Worm (Caenorhabditis elegans) whole organism, young adult: ENCODE measurements around the gene pcp-3.

Source experiments
- B0261.1 ChIP-seq: sonication (generic microtip); optimal IDR thresholded peaks from 2 replicates; lab custom pipeline; 2016; ENCODE audit warnings: mild to moderate bottlenecking, missing genetic modification characterization, moderate library complexity, missing compliant biosample characterization
- D2030.7 ChIP-seq: fragments of 200-800 bp; sonication (Bioruptor generic); IDR thresholded peaks from 2 replicates; pipeline ENCODE4 v1.3.6; 2022; ENCODE audit warnings: missing genetic modification reagents, missing genetic modification characterization, missing compliant biosample characterization
- F23B12.7 ChIP-seq: sonication (generic microtip); optimal IDR thresholded peaks from 2 replicates; lab custom pipeline; 2017; ENCODE audit warnings: missing genetic modification characterization, mild to moderate bottlenecking, missing compliant biosample characterization, antibody characterized with exemption, moderate library complexity; ENCODE audit not compliant: insufficient read depth
- F37B4.10 ChIP-seq: fragments of 200-800 bp; sonication (Bioruptor generic); IDR thresholded peaks from 2 replicates; pipeline ENCODE4 v1.3.6; 2022; ENCODE audit warnings: missing genetic modification characterization, missing compliant biosample characterization
- F39B2.1 ChIP-seq: fragments of 200-800 bp; sonication (Bioruptor generic); IDR thresholded peaks from 2 replicates; pipeline ENCODE4 v1.3.6; 2022; ENCODE audit warnings: missing genetic modification reagents, missing genetic modification characterization, missing compliant biosample characterization
- F49E8.2 ChIP-seq: sonication (generic microtip); optimal IDR thresholded peaks from 3 replicates; lab custom pipeline; 2017; ENCODE audit warnings: missing genetic modification characterization, mild to moderate bottlenecking, missing compliant biosample characterization, antibody characterized with exemption, moderate library complexity; ENCODE audit not compliant: insufficient read depth
- F55B11.4 ChIP-seq: sonication (generic microtip); optimal IDR thresholded peaks from 2 replicates; lab custom pipeline; 2016; ENCODE audit warnings: missing compliant biosample characterization, missing genetic modification characterization, borderline replicate concordance; ENCODE audit not compliant: insufficient read depth
- F57A8.1 ChIP-seq: fragments of 200-800 bp; sonication (Bioruptor generic); optimal IDR thresholded peaks from 2 replicates; lab custom pipeline; 2018; ENCODE audit warnings: mild to moderate bottlenecking, missing genetic modification characterization, moderate library complexity, missing compliant biosample characterization
- Y53G8AR.9 ChIP-seq: fragments of 200-800 bp; sonication (Bioruptor generic); conservative IDR thresholded peaks from 2 replicates; pipeline ENCODE4 v1.3.6; 2022; ENCODE audit warnings: missing genetic modification reagents, missing genetic modification characterization, missing compliant biosample characterization
- Y56A3A.18 ChIP-seq: fragments of 200-800 bp; sonication (Bioruptor generic); IDR thresholded peaks from 2 replicates; pipeline ENCODE4 v1.3.6; 2022; ENCODE audit warnings: missing genetic modification reagents, missing genetic modification characterization, missing compliant biosample characterization
- Y79H2A.3 ChIP-seq: fragments of 200-800 bp; sonication (Bioruptor generic); conservative IDR thresholded peaks from 2 replicates; pipeline ENCODE4 v1.3.6; 2022; ENCODE audit warnings: missing genetic modification reagents, missing genetic modification characterization, missing compliant biosample characterization
- Y95B8A.8 ChIP-seq: fragments of 200-800 bp; sonication (Bioruptor generic); IDR thresholded peaks from 2 replicates; pipeline ENCODE4 v1.3.6; 2022; ENCODE audit warnings: missing genetic modification reagents, missing genetic modification characterization, missing compliant biosample characterization
- ZK185.1 ChIP-seq: sonication (generic microtip); optimal IDR thresholded peaks from 2 replicates; lab custom pipeline; 2016; ENCODE audit warnings: mild to moderate bottlenecking, missing genetic modification characterization, missing compliant biosample characterization; ENCODE audit not compliant: poor library complexity, severe bottlenecking
- atf-7 ChIP-seq: sonication (generic microtip); optimal IDR thresholded peaks from 2 replicates; lab custom pipeline; 2017; ENCODE audit warnings: mild to moderate bottlenecking, missing genetic modification characterization, missing compliant biosample characterization
- athp-1 ChIP-seq: sonication (generic microtip); optimal IDR thresholded peaks from 2 replicates; lab custom pipeline; 2017; ENCODE audit warnings: mild to moderate bottlenecking, missing genetic modification characterization, missing compliant biosample characterization
- attf-5 ChIP-seq: fragments of 200-800 bp; sonication (Bioruptor generic); optimal IDR thresholded peaks from 2 replicates; lab custom pipeline; 2018; ENCODE audit warnings: mild to moderate bottlenecking, missing genetic modification characterization, missing compliant biosample characterization
- attf-6 ChIP-seq: fragments of 200-800 bp; sonication (Bioruptor generic); IDR thresholded peaks from 2 replicates; pipeline ENCODE4 v1.3.6; 2022; ENCODE audit warnings: missing genetic modification reagents, missing genetic modification characterization, missing compliant biosample characterization
- ccch-3 ChIP-seq: fragments of 200-800 bp; sonication (Bioruptor generic); optimal IDR thresholded peaks from 2 replicates; lab custom pipeline; 2018; ENCODE audit warnings: mild to moderate bottlenecking, missing genetic modification characterization, missing compliant biosample characterization
- cebp-2 ChIP-seq: fragments of 200-800 bp; sonication (Bioruptor generic); IDR thresholded peaks from 2 replicates; pipeline ENCODE4 v1.3.6; 2022; ENCODE audit warnings: missing genetic modification characterization, missing compliant biosample characterization
- ceh-27 ChIP-seq: fragments of 200-800 bp; sonication (Bioruptor generic); optimal IDR thresholded peaks from 2 replicates; lab custom pipeline; 2018; ENCODE audit warnings: mild to moderate bottlenecking, missing genetic modification characterization, moderate library complexity, missing compliant biosample characterization
- chd-7 ChIP-seq: sonication (generic microtip); optimal IDR thresholded peaks from 2 replicates; lab custom pipeline; 2016; ENCODE audit warnings: mild to moderate bottlenecking, missing genetic modification characterization, moderate library complexity, missing compliant biosample characterization
- dox-1 ChIP-seq: fragments of 200-800 bp; sonication (Bioruptor generic); IDR thresholded peaks from 2 replicates; pipeline ENCODE4 v1.3.6; 2022; ENCODE audit warnings: missing genetic modification reagents, missing genetic modification characterization, missing compliant biosample characterization
- egrh-3 ChIP-seq: fragments of 200-800 bp; sonication (Bioruptor generic); IDR thresholded peaks from 2 replicates; pipeline ENCODE4 v1.3.6; 2022; ENCODE audit warnings: missing genetic modification reagents, missing genetic modification characterization, missing compliant biosample characterization
- ets-4 ChIP-seq: fragments of 200-800 bp; sonication (Bioruptor generic); optimal IDR thresholded peaks from 2 replicates; lab custom pipeline; 2018; ENCODE audit warnings: mild to moderate bottlenecking, missing genetic modification characterization, missing compliant biosample characterization
- him-1 ChIP-seq: sonication (generic microtip); optimal IDR thresholded peaks from 2 replicates; lab custom pipeline; 2016; ENCODE audit warnings: missing genotype, missing genetic modification reagents, missing genetic modification characterization, missing compliant biosample characterization
- hlh-26 ChIP-seq: fragments of 200-800 bp; sonication (Bioruptor generic); conservative IDR thresholded peaks from 2 replicates; pipeline ENCODE4 v1.3.6; 2022; ENCODE audit warnings: missing genetic modification reagents, missing genetic modification characterization, missing compliant biosample characterization
- hmg-1.2 ChIP-seq: fragments of 200-800 bp; sonication (Bioruptor generic); IDR thresholded peaks from 2 replicates; pipeline ENCODE4 v1.3.6; 2022; ENCODE audit warnings: missing genetic modification reagents, missing genetic modification characterization, missing compliant biosample characterization
- hsf-1 ChIP-seq: fragments of 200-800 bp; sonication (Bioruptor generic); IDR thresholded peaks from 2 replicates; pipeline ENCODE4 v1.3.6; 2022; ENCODE audit warnings: missing genetic modification reagents, missing genetic modification characterization, missing compliant biosample characterization
- let-607 ChIP-seq, 2 experiments: fragments of 200-800 bp in 1 of 2; sonication (Bioruptor generic) in 1 of 2; sonication (generic microtip) in 1 of 2; optimal IDR thresholded peaks; 2 replicates each; lab custom pipeline; 2016 to 2018; ENCODE audit warnings: mild to moderate bottlenecking in 2 of 2, missing compliant biosample characterization in 2 of 2, missing genetic modification characterization in 2 of 2, moderate library complexity in 2 of 2, missing genotype in 1 of 2
- lin-26 ChIP-seq: fragments of 200-800 bp; sonication (Bioruptor generic); IDR thresholded peaks from 2 replicates; pipeline ENCODE4 v1.3.6; 2022; ENCODE audit warnings: missing genetic modification reagents, missing genetic modification characterization, missing compliant biosample characterization
- lin-35 ChIP-seq, 3 experiments: fragments of 150-350 bp in 2 of 3; sonication (generic microtip) in 1 of 3; optimal IDR thresholded peaks; 2 replicates each; lab custom pipeline; 2014 to 2018; ENCODE audit warnings: missing biosample characterization in 3 of 3, missing genetic modification characterization in 3 of 3, missing genetic modification reagents in 3 of 3
- lin-40 ChIP-seq: sonication (generic microtip); optimal IDR thresholded peaks from 2 replicates; lab custom pipeline; 2016; ENCODE audit warnings: missing genetic modification characterization, mild to moderate bottlenecking, missing compliant biosample characterization, missing genotype, missing genetic modification reagents
- lir-1 ChIP-seq: fragments of 200-800 bp; sonication (Bioruptor generic); conservative IDR thresholded peaks from 2 replicates; pipeline ENCODE4 v1.3.6; 2022; ENCODE audit warnings: missing genetic modification reagents, missing genetic modification characterization, missing compliant biosample characterization
- lsl-1 ChIP-seq: fragments of 200-800 bp; sonication (Bioruptor generic); optimal IDR thresholded peaks from 2 replicates; lab custom pipeline; 2018; ENCODE audit warnings: mild to moderate bottlenecking, missing genetic modification characterization, moderate library complexity, missing compliant biosample characterization
- lsy-27 ChIP-seq: sonication (generic microtip); optimal IDR thresholded peaks from 2 replicates; lab custom pipeline; 2017; ENCODE audit warnings: missing genetic modification characterization, mild to moderate bottlenecking, missing compliant biosample characterization, antibody characterized with exemption, missing genotype, borderline replicate concordance; ENCODE audit not compliant: insufficient read depth
- madf-3 ChIP-seq: fragments of 200-800 bp; sonication (Bioruptor generic); IDR thresholded peaks from 2 replicates; pipeline ENCODE4 v1.3.6; 2022; ENCODE audit warnings: missing genetic modification reagents, missing genetic modification characterization, missing compliant biosample characterization
- mcd-1 ChIP-seq: fragments of 200-800 bp; sonication (Bioruptor generic); IDR thresholded peaks from 2 replicates; pipeline ENCODE4 v1.3.6; 2022; ENCODE audit warnings: missing genetic modification reagents, missing genetic modification characterization, missing compliant biosample characterization
- pbrm-1 ChIP-seq: fragments of 200-800 bp; sonication (Bioruptor generic); IDR thresholded peaks from 2 replicates; pipeline ENCODE4 v1.3.6; 2022; ENCODE audit warnings: missing genetic modification reagents, missing genetic modification characterization, missing compliant biosample characterization
- sea-2 ChIP-seq: fragments of 200-800 bp; sonication (Bioruptor generic); IDR thresholded peaks from 2 replicates; pipeline ENCODE4 v1.3.6; 2022; ENCODE audit warnings: missing genetic modification characterization, missing compliant biosample characterization
- somi-1 ChIP-seq: fragments of 200-800 bp; sonication (Bioruptor generic); optimal IDR thresholded peaks from 2 replicates; lab custom pipeline; 2018; ENCODE audit warnings: mild to moderate bottlenecking, missing genetic modification characterization, missing compliant biosample characterization
- tbp1 ChIP-seq: fragments of 200-800 bp; sonication (Bioruptor generic); optimal IDR thresholded peaks from 2 replicates; lab custom pipeline; 2018; ENCODE audit warnings: mild to moderate bottlenecking, missing genetic modification characterization, missing compliant biosample characterization
- tlf-1 ChIP-seq: fragments of 200-800 bp; sonication (Bioruptor generic); optimal IDR thresholded peaks from 2 replicates; lab custom pipeline; 2018; ENCODE audit warnings: mild to moderate bottlenecking, missing genetic modification characterization, missing compliant biosample characterization
- unc-130 ChIP-seq: sonication (generic microtip); optimal IDR thresholded peaks from 2 replicates; lab custom pipeline; 2016; ENCODE audit warnings: missing genetic modification reagents, missing genetic modification characterization, missing compliant biosample characterization
- unc-62 ChIP-seq: fragments of 150-350 bp; optimal IDR thresholded peaks from 2 replicates; lab custom pipeline; 2014; ENCODE audit warnings: missing biosample characterization, missing genetic modification reagents, missing genetic modification characterization
- xnd-1 ChIP-seq: sonication (generic microtip); optimal IDR thresholded peaks from 2 replicates; lab custom pipeline; 2016; ENCODE audit warnings: missing genotype, missing genetic modification reagents, missing genetic modification characterization, missing compliant biosample characterization
- ztf-25 ChIP-seq: fragments of 200-800 bp; sonication (Bioruptor generic); IDR thresholded peaks from 2 replicates; pipeline ENCODE4 v1.3.6; 2022; ENCODE audit warnings: missing genetic modification reagents, missing genetic modification characterization, missing compliant biosample characterization
- ztf-26 ChIP-seq: sonication (generic microtip); optimal IDR thresholded peaks from 2 replicates; lab custom pipeline; 2017; ENCODE audit warnings: missing genetic modification characterization, missing compliant biosample characterization
- ztf-28 ChIP-seq: fragments of 200-800 bp; sonication (Bioruptor generic); IDR thresholded peaks from 2 replicates; pipeline ENCODE4 v1.3.6; 2022; ENCODE audit warnings: missing genetic modification reagents, missing genetic modification characterization, missing compliant biosample characterization

Gene pcp-3

DNA sequence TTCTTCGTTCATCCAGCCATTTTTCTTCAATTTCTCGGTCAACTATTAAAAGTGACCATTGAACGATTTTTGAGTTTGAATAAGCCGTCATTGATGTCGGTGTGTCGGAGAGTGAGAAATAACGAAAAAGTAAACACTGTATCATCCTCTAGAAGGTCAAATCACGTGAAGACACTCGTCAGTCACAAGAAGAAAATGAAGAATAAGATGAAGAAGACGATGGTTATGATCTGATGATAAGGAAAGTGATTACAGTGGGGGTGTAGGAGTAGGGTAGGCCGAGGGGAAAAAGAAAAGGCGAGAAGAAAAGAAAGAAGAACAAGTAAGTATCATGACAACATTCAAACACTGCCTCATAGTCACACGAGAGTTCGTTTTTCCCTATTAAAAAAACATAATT lies 39.3 kb upstream of the pcp-3 start (continued):
- TF ChIP-seq chd-7 (no peak), lin-35 (GFP tag; optimal IDR thresholded peaks at IDR 0.05; lab: Kevin White, UChicago) (no peak), xnd-1 (tag; lab: Kevin White, UChicago) (no peak), athp-1 (tag; lab: Kevin White, UChicago) (no peak), ztf-28 (no peak), cebp-2 (GFP tag; lab: Robert Waterston, UW) (no peak), B0261.1 (tag; lab: Kevin White, UChicago) (no peak), ztf-26 (peak; percentile 64), tbp1 (GFP tag; lab: Kevin White, UChicago) (peak; percentile 13), madf-3 (no peak), ztf-25 (GFP tag; lab: Robert Waterston, UW) (0 out of 2 replicates have a peak, but pooled peaks have one; percentile 24), ZK185.1 (no peak), dox-1 (GFP tag; lab: Robert Waterston, UW) (no peak), egrh-3 (GFP tag; lab: Robert Waterston, UW) (no peak), lin-26 (0 out of 2 replicates have a peak, but pooled peaks have one; percentile 42), atf-7 (tag; lab: Kevin White, UChicago) (peak; percentile 49), hmg-1.2 (GFP tag; lab: Robert Waterston, UW) (no peak; the same call in 1 of the 2 replicates), D2030.7 (no peak), hsf-1 (GFP tag; lab: Robert Waterston, UW) (peak; percentile 69; the same call in 1 of the 2 replicates), F23B12.7 (tag; lab: Kevin White, UChicago) (no peak), sea-2 (no peak), F57A8.1 (no peak), unc-62 (GFP tag; lab: Kevin White, UChicago) (no peak), lsl-1 (GFP tag; lab: Kevin White, UChicago) (no peak), lir-1 (GFP tag; lab: Robert Waterston, UW) (peak; percentile 60; the same call in 1 of the 2 replicates), F55B11.4 (tag; lab: Kevin White, UChicago) (no peak), tlf-1 (GFP tag; lab: Kevin White, UChicago) (peak; percentile 14), ets-4 (GFP tag; lab: Kevin White, UChicago) (no peak), hlh-26 (no peak), pbrm-1 (GFP tag; lab: Robert Waterston, UW) (0 out of 2 replicates have a peak, but pooled peaks have one; percentile 22), F37B4.10 (no peak), ccch-3 (GFP tag; lab: Kevin White, UChicago) (no peak), mcd-1 (GFP tag; lab: Robert Waterston, UW) (0 out of 2 replicates have a peak, but pooled peaks have one; percentile 26), let-607 (tag; optimal IDR thresholded peaks at IDR 0.05; lab: Kevin White, UChicago) (peak in 1 of 2 experiments; percentile 20), lsy-27 (tag; lab: Kevin White, UChicago) (no peak), him-1 (tag; lab: Kevin White, UChicago) (no peak), ceh-27 (GFP tag; lab: Kevin White, UChicago) (peak; percentile 30), lin-40 (tag; lab: Kevin White, UChicago) (peak; percentile 60), attf-5 (GFP tag; lab: Kevin White, UChicago) (peak; percentile 54), somi-1 (GFP tag; lab: Kevin White, UChicago) (peak; percentile 78), F49E8.2 (no peak), unc-130 (GFP tag; lab: Kevin White, UChicago) (no peak), F39B2.1 (GFP tag; lab: Robert Waterston, UW) (no peak), attf-6 (GFP tag; lab: Robert Waterston, UW) (no peak), Y79H2A.3 (GFP tag; lab: Robert Waterston, UW) (0 out of 2 replicates have a peak, but pooled peaks have one; percentile 18), Y95B8A.8 (GFP tag; lab: Robert Waterston, UW) (no peak), Y53G8AR.9 (GFP tag; lab: Robert Waterston, UW) (no peak), Y56A3A.18 (no peak)
